Worm (Caenorhabditis elegans): ENCODE measurements around the gene sth-1.

DNA sequence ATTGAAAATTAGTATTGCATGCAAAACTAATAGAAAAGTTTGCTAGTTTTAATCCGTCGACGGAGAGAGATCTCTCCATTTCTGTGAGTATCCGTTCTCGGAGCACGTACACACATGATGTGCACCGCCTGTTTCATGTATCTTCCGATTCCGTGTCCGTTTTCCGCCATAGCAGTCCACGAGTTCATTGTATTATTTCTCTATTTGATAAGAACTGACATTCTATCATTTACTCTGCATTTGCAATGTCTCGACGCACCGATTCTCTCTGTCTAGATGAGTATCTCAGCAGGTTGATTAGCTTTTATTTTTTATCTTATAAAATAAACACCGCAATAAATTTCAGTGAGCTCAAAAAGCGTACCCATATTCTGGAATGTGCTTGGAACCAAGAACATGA is 33.0 kb upstream of the sth-1 start:
- TF ChIP-seq nhr-11 (tag; optimal IDR thresholded peaks at IDR 0.05) (no peak), ceh-2 (tag; optimal IDR thresholded peaks at IDR 0.05) (no peak), K09A11.1 (tag; optimal IDR thresholded peaks at IDR 0.05; ENCODE audit: insufficient read depth) (no peak), fkh-10 (GFP tag; optimal IDR thresholded peaks at IDR 0.05) (no peak), hlh-13 (GFP tag; optimal IDR thresholded peaks at IDR 0.05) (no peak), ama-1 (optimal IDR thresholded peaks at IDR 0.05) (no peak), ceh-22 (tag; optimal IDR thresholded peaks at IDR 0.05) (no peak), ceh-14 (tag; optimal IDR thresholded peaks at IDR 0.05) (no peak), F13H6.1 (tag; optimal IDR thresholded peaks at IDR 0.05) (no peak), ceh-48 (tag; optimal IDR thresholded peaks at IDR 0.05) (no peak), unc-42 (tag; optimal IDR thresholded peaks at IDR 0.05) (no peak), T23F11.4 (GFP tag; optimal IDR thresholded peaks at IDR 0.05) (no peak), lin-11 (tag; optimal IDR thresholded peaks at IDR 0.05) (no peak), nfya-1 (tag; optimal IDR thresholded peaks at IDR 0.05) (no peak)

All from whole organism, late embryonic.